Fruit fly (Drosophila melanogaster) whole organism, embryonic: Measurements from ENCODE around the gene CG3726.

Experiments
- Antp ChIP-seq: fragments of 200-800 bp; sonication (Bioruptor generic); optimal IDR thresholded peaks from 3 replicates; lab custom pipeline; 2016; ENCODE audit warnings: missing biosample characterization, missing genetic modification characterization
- CG10147 ChIP-seq: fragments of 200-800 bp; sonication (Bioruptor generic); optimal IDR thresholded peaks from 2 replicates; lab custom pipeline; 2019; ENCODE audit warnings: missing biosample characterization, mild to moderate bottlenecking, missing genetic modification characterization, moderate library complexity
- CG10209 ChIP-seq: fragments of 200-800 bp; sonication (Bioruptor generic); optimal IDR thresholded peaks from 3 replicates; lab custom pipeline; 2017; ENCODE audit warnings: missing biosample characterization, mild to moderate bottlenecking, missing genetic modification characterization, missing genetic modification reagents
- CG10267 ChIP-seq: fragments of 200-800 bp; sonication (Bioruptor generic); optimal IDR thresholded peaks from 2 replicates; lab custom pipeline; 2018; ENCODE audit warnings: missing biosample characterization, mild to moderate bottlenecking, missing genetic modification characterization, moderate library complexity
- CG11695 ChIP-seq: fragments of 200-800 bp; sonication (Bioruptor generic); IDR thresholded peaks from 3 replicates; pipeline ENCODE4 v1.3.6; 2022; ENCODE audit warnings: missing biosample characterization, missing genetic modification characterization
- CG11696 ChIP-seq: fragments of 200-800 bp; sonication (Bioruptor generic); IDR thresholded peaks from 2 replicates; pipeline ENCODE4 v1.3.6; 2022; ENCODE audit warnings: missing biosample characterization, missing genetic modification characterization
- CG12219 ChIP-seq: fragments of 200-800 bp; sonication (Bioruptor generic); optimal IDR thresholded peaks from 3 replicates; lab custom pipeline; 2018; ENCODE audit warnings: missing biosample characterization, mild to moderate bottlenecking, missing genetic modification characterization
- CG12391 ChIP-seq: fragments of 200-800 bp; sonication (Bioruptor generic); optimal IDR thresholded peaks from 3 replicates; lab custom pipeline; 2018; ENCODE audit warnings: missing biosample characterization, mild to moderate bottlenecking, missing genetic modification characterization, moderate library complexity
- CG12769 ChIP-seq: fragments of 200-800 bp; sonication (Bioruptor generic); optimal IDR thresholded peaks from 2 replicates; lab custom pipeline; 2019; ENCODE audit warnings: missing biosample characterization, mild to moderate bottlenecking, missing genetic modification characterization, moderate library complexity
- CG15479 ChIP-seq: fragments of 200-800 bp; sonication (Bioruptor generic); optimal IDR thresholded peaks from 3 replicates; lab custom pipeline; 2019; ENCODE audit warnings: missing biosample characterization, mild to moderate bottlenecking, missing genetic modification characterization, moderate library complexity
- CG16863 ChIP-seq: fragments of 200-800 bp; sonication (Bioruptor generic); optimal IDR thresholded peaks from 3 replicates; lab custom pipeline; 2016; ENCODE audit warnings: missing biosample characterization, missing genetic modification characterization
- CG17328 ChIP-seq: fragments of 200-800 bp; sonication (Bioruptor generic); IDR thresholded peaks from 2 replicates; pipeline ENCODE4 v1.3.6; 2022; ENCODE audit warnings: missing biosample characterization, missing genetic modification characterization
- CG2199 ChIP-seq: fragments of 200-800 bp; sonication (Bioruptor generic); IDR thresholded peaks from 3 replicates; pipeline ENCODE4 v1.3.6; 2022; ENCODE audit warnings: missing biosample characterization, missing genetic modification characterization
- CG33557 ChIP-seq: fragments of 200-800 bp; sonication (Bioruptor generic); optimal IDR thresholded peaks from 2 replicates; lab custom pipeline; 2019; ENCODE audit warnings: missing biosample characterization, mild to moderate bottlenecking, missing genetic modification characterization, moderate library complexity
- CG34422 ChIP-seq: fragments of 200-800 bp; sonication (Bioruptor generic); IDR thresholded peaks from 3 replicates; pipeline ENCODE4 v1.3.6; 2022; ENCODE audit warnings: missing biosample characterization, missing genetic modification characterization
- CG7271 ChIP-seq: fragments of 200-800 bp; sonication (Bioruptor generic); optimal IDR thresholded peaks from 2 replicates; lab custom pipeline; 2018; ENCODE audit warnings: missing biosample characterization, mild to moderate bottlenecking, missing genetic modification characterization, moderate library complexity
- CG8359 ChIP-seq: fragments of 200-800 bp; sonication (Bioruptor generic); optimal IDR thresholded peaks from 2 replicates; lab custom pipeline; 2017; ENCODE audit warnings: missing biosample characterization, mild to moderate bottlenecking, missing genetic modification characterization, borderline replicate concordance
- CG9215 ChIP-seq: fragments of 200-800 bp; sonication (Bioruptor generic); IDR thresholded peaks from 2 replicates; pipeline ENCODE4 v1.3.6; 2022; ENCODE audit warnings: missing biosample characterization, missing genetic modification characterization
- Chrac-16 ChIP-seq: fragments of 200-800 bp; sonication (Bioruptor generic); optimal IDR thresholded peaks from 3 replicates; lab custom pipeline; 2016; ENCODE audit warnings: missing biosample characterization, missing genetic modification characterization
- CoRest ChIP-seq: fragments of 200-800 bp; sonication (Bioruptor generic); optimal IDR thresholded peaks from 3 replicates; lab custom pipeline; 2018; ENCODE audit warnings: missing biosample characterization, mild to moderate bottlenecking, missing genetic modification characterization, moderate library complexity
- D19B ChIP-seq: fragments of 200-800 bp; sonication (Bioruptor generic); optimal IDR thresholded peaks from 2 replicates; lab custom pipeline; 2017; ENCODE audit warnings: missing biosample characterization, mild to moderate bottlenecking, missing genetic modification characterization
- Hr78 ChIP-seq, 2 experiments: fragments of 200-800 bp in 1 of 2; fragments of >200 bp in 1 of 2; sonication (Bioruptor generic) in 1 of 2; optimal IDR thresholded peaks; 2 replicates each; lab custom pipeline; 2017 to 2019; ENCODE audit warnings: missing biosample characterization in 2 of 2, missing genetic modification characterization in 2 of 2, mild to moderate bottlenecking in 1 of 2, moderate library complexity in 1 of 2
- Hsf ChIP-seq: fragments of 200-800 bp; sonication (Bioruptor generic); optimal IDR thresholded peaks from 3 replicates; lab custom pipeline; 2016; ENCODE audit warnings: missing biosample characterization, missing genetic modification characterization
- Mad ChIP-seq: fragments of 200-800 bp; sonication (Bioruptor generic); optimal IDR thresholded peaks from 2 replicates; lab custom pipeline; 2016; ENCODE audit warnings: missing biosample characterization, missing genetic modification characterization
- Med ChIP-seq: fragments of 200-800 bp; sonication (Bioruptor generic); peaks from one replicate; lab custom pipeline; 2016; ENCODE audit warnings: missing biosample characterization, missing genetic modification characterization, mild to moderate bottlenecking, inconsistent platforms, moderate library complexity
- Mes4 ChIP-seq: fragments of 200-800 bp; sonication (Bioruptor generic); optimal IDR thresholded peaks from 2 replicates; lab custom pipeline; 2016; ENCODE audit warnings: missing biosample characterization, missing genetic modification characterization
- cato ChIP-seq: fragments of 200-800 bp; sonication (Bioruptor generic); optimal IDR thresholded peaks from 2 replicates; lab custom pipeline; 2016; ENCODE audit warnings: missing biosample characterization, missing genetic modification characterization, borderline replicate concordance
- cg ChIP-seq: fragments of 200-800 bp; sonication (Bioruptor generic); optimal IDR thresholded peaks from 3 replicates; lab custom pipeline; 2019; ENCODE audit warnings: missing biosample characterization, mild to moderate bottlenecking, missing genetic modification characterization, moderate library complexity
- da ChIP-seq: fragments of 200-800 bp; sonication (Bioruptor generic); optimal IDR thresholded peaks from 2 replicates; lab custom pipeline; 2016; ENCODE audit warnings: missing biosample characterization, missing genetic modification characterization
- dmrt11E ChIP-seq: fragments of 200-800 bp; sonication (Bioruptor generic); optimal IDR thresholded peaks from 3 replicates; lab custom pipeline; 2018; ENCODE audit warnings: missing biosample characterization, mild to moderate bottlenecking, missing genetic modification characterization, moderate library complexity
- fd64A ChIP-seq: fragments of 200-800 bp; sonication (Bioruptor generic); optimal IDR thresholded peaks from 3 replicates; lab custom pipeline; 2018; ENCODE audit warnings: missing biosample characterization, mild to moderate bottlenecking, missing genetic modification characterization
- gce ChIP-seq: fragments of 200-800 bp; sonication (Bioruptor generic); IDR thresholded peaks from 3 replicates; pipeline ENCODE4 v1.3.6; 2022; ENCODE audit warnings: missing biosample characterization, missing genetic modification characterization
- gcm ChIP-seq: fragments of 200-800 bp; sonication (Bioruptor generic); optimal IDR thresholded peaks from 2 replicates; lab custom pipeline; 2019; ENCODE audit warnings: missing biosample characterization, mild to moderate bottlenecking, missing genetic modification characterization, moderate library complexity
- gsb-n ChIP-seq: fragments of 200-800 bp; sonication (Bioruptor generic); optimal IDR thresholded peaks from 3 replicates; lab custom pipeline; 2018; ENCODE audit warnings: missing biosample characterization, mild to moderate bottlenecking, missing genetic modification characterization
- ham ChIP-seq: fragments of 200-800 bp; sonication (Bioruptor generic); IDR thresholded peaks from 2 replicates; pipeline ENCODE4 v1.3.6; 2022; ENCODE audit warnings: missing biosample characterization, missing genetic modification characterization
- hbn ChIP-seq: fragments of 200-800 bp; sonication (Bioruptor generic); IDR thresholded peaks from 2 replicates; pipeline ENCODE4 v1.3.6; 2022; ENCODE audit warnings: missing biosample characterization, missing genetic modification characterization; ENCODE audit not compliant: partially characterized antibody
- kni ChIP-seq: fragments of 200-800 bp; sonication (Bioruptor generic); optimal IDR thresholded peaks from 3 replicates; lab custom pipeline; 2017; ENCODE audit warnings: mild to moderate bottlenecking, missing biosample characterization, missing genetic modification reagents, missing genetic modification characterization
- lbe ChIP-seq: fragments of 200-800 bp; sonication (Bioruptor generic); optimal IDR thresholded peaks from 2 replicates; lab custom pipeline; 2016; ENCODE audit warnings: missing biosample characterization, mild to moderate bottlenecking, missing genetic modification characterization
- luna ChIP-seq: fragments of 200-800 bp; sonication (Bioruptor generic); optimal IDR thresholded peaks from 2 replicates; lab custom pipeline; 2016; ENCODE audit warnings: missing biosample characterization, missing genetic modification characterization
- mirr ChIP-seq: fragments of 200-800 bp; sonication (Bioruptor generic); optimal IDR thresholded peaks from 3 replicates; lab custom pipeline; 2018; ENCODE audit warnings: missing biosample characterization, mild to moderate bottlenecking, missing genetic modification characterization
- onecut ChIP-seq: fragments of 200-800 bp; sonication (Bioruptor generic); IDR thresholded peaks from 2 replicates; pipeline ENCODE4 v1.3.6; 2022; ENCODE audit warnings: missing biosample characterization, missing genetic modification characterization
- p53 ChIP-seq: fragments of 200-800 bp; sonication (Bioruptor generic); optimal IDR thresholded peaks from 2 replicates; lab custom pipeline; 2016; ENCODE audit warnings: missing biosample characterization, missing genetic modification characterization
- pb ChIP-seq: fragments of 200-800 bp; sonication (Bioruptor generic); optimal IDR thresholded peaks from 3 replicates; lab custom pipeline; 2016; ENCODE audit warnings: missing biosample characterization, missing genetic modification characterization
- schlank ChIP-seq: fragments of 200-800 bp; sonication (Bioruptor generic); optimal IDR thresholded peaks from 2 replicates; lab custom pipeline; 2018; ENCODE audit warnings: missing biosample characterization, mild to moderate bottlenecking, missing genetic modification characterization
- sens ChIP-seq: fragments of 200-800 bp; sonication (Bioruptor generic); peaks from one replicate; lab custom pipeline; 2016; ENCODE audit warnings: missing biosample characterization, missing genetic modification characterization
- sens-2 ChIP-seq: fragments of 200-800 bp; sonication (Bioruptor generic); IDR thresholded peaks from 2 replicates; pipeline ENCODE4 v1.3.6; 2022; ENCODE audit warnings: missing biosample characterization, missing genetic modification characterization
- slbo ChIP-seq: fragments of 200-800 bp; sonication (Bioruptor generic); IDR thresholded peaks from 2 replicates; pipeline ENCODE4 v1.3.6; 2022; ENCODE audit warnings: missing biosample characterization, missing genetic modification characterization
- sug ChIP-seq: fragments of 200-800 bp; optimal IDR thresholded peaks from 2 replicates; lab custom pipeline; 2019; ENCODE audit warnings: missing biosample characterization, mild to moderate bottlenecking, missing genetic modification characterization, moderate library complexity
- ttk ChIP-seq: fragments of 200-800 bp; sonication (Bioruptor generic); IDR thresholded peaks from 2 replicates; pipeline ENCODE4 v2.1.2; 2022; ENCODE audit warnings: missing biosample characterization, missing genetic modification characterization

The CG3726 gene

dm6 chrX:5886764-5887555 is 29.9 kb upstream of the CG3726 start (continued):
- TF ChIP-seq slbo (GFP tag; lab: Robert Waterston, UW): peak; percentile 43; the same call in 1 of the 2 replicates
- TF ChIP-seq CG33557 (GFP tag; lab: Kevin White, UChicago): peak; percentile 25
- TF ChIP-seq gcm: peak; percentile 29
- no peak for TF ChIP-seq Chrac-16 (GFP tag; lab: Kevin White, UChicago)
- 0 out of 2 replicates have a peak, but pooled peaks have one; percentile 31 for TF ChIP-seq ttk (GFP tag; lab: Robert Waterston, UW)
- no peak for TF ChIP-seq luna
- TF ChIP-seq CoRest (tag; lab: Kevin White, UChicago): no peak
- TF ChIP-seq CG8359 (GFP tag; lab: Kevin White, UChicago): no peak
- TF ChIP-seq CG11695 (GFP tag; lab: Robert Waterston, UW): 0 out of 3 replicates have a peak, but pooled peaks have one; percentile 20
- TF ChIP-seq CG10147 (GFP tag; lab: Kevin White, UChicago): no peak
- TF ChIP-seq CG12219 (GFP tag; lab: Kevin White, UChicago): no peak
- TF ChIP-seq schlank (tag; lab: Kevin White, UChicago): no peak
- TF ChIP-seq cato: no peak
- peak; percentile 20; the same call in 1 of the 3 replicates for TF ChIP-seq CG34422 (GFP tag; lab: Robert Waterston, UW)
- no peak for TF ChIP-seq CG7271 (tag; lab: Kevin White, UChicago)
- no peak for TF ChIP-seq hbn
- peak; percentile 49 for TF ChIP-seq lbe
- peak; percentile 18 for TF ChIP-seq Hsf (GFP tag; lab: Kevin White, UChicago)
- no peak for TF ChIP-seq pb (GFP tag; lab: Kevin White, UChicago)
- TF ChIP-seq Mes4 (GFP tag; lab: Kevin White, UChicago): no peak
- TF ChIP-seq sens-2 (GFP tag; lab: Robert Waterston, UW): 0 out of 2 replicates have a peak, but pooled peaks have one; percentile 39
- TF ChIP-seq mirr: no peak
- no peak for TF ChIP-seq CG11696
- peak; percentile 85 for TF ChIP-seq Med (GFP tag; lab: Kevin White, UChicago)
- no peak for TF ChIP-seq da
- TF ChIP-seq CG17328 (GFP tag; lab: Robert Waterston, UW): peak; percentile 43; the same call in 1 of the 2 replicates
- TF ChIP-seq CG12391 (tag; lab: Kevin White, UChicago): peak; percentile 29
- TF ChIP-seq sens (GFP tag; lab: Kevin White, UChicago): peak; percentile 91
- TF ChIP-seq CG16863: peak; percentile 3
- TF ChIP-seq CG15479: no peak
- peak; percentile 64 for TF ChIP-seq kni (GFP tag; lab: Kevin White, UChicago)
- TF ChIP-seq D19B (GFP tag; lab: Kevin White, UChicago): no peak
- TF ChIP-seq cg: peak; percentile 89
- TF ChIP-seq gce: 0 out of 3 replicates have a peak, but pooled peaks have one; percentile 13
- peak; percentile 63 for TF ChIP-seq dmrt11E (tag; lab: Kevin White, UChicago)
- TF ChIP-seq onecut (GFP tag; lab: Robert Waterston, UW): peak; percentile 39
- peak in 1 of 2 experiments; percentile 67 for TF ChIP-seq Hr78 (GFP tag; optimal IDR thresholded peaks at IDR 0.05; lab: Kevin White, UChicago)
- no peak for TF ChIP-seq sug (tag; lab: Kevin White, UChicago)
- TF ChIP-seq CG10209 (GFP tag; lab: Kevin White, UChicago): no peak
- TF ChIP-seq CG2199 (GFP tag; lab: Robert Waterston, UW): no peak
- TF ChIP-seq CG9215 (GFP tag; lab: Robert Waterston, UW): no peak
- TF ChIP-seq ham (GFP tag; lab: Robert Waterston, UW): no peak
- TF ChIP-seq CG12769: no peak
- TF ChIP-seq Mad (GFP tag; lab: Kevin White, UChicago): no peak
- TF ChIP-seq gsb-n (tag; lab: Kevin White, UChicago): peak; percentile 24
- TF ChIP-seq fd64A (GFP tag; lab: Kevin White, UChicago): no peak
- TF ChIP-seq Antp (GFP tag; lab: Kevin White, UChicago): peak; percentile 35
- TF ChIP-seq CG10267 (tag; lab: Kevin White, UChicago): peak; percentile 5
- TF ChIP-seq p53 (GFP tag; lab: Kevin White, UChicago): no peak
